Fruit fly (Drosophila melanogaster) whole organism: ENCODE data around the gene scny.

Experiments
- CG8478 ChIP-seq: fragments of >200 bp; optimal IDR thresholded peaks from 2 replicates; lab custom pipeline; 2018; ENCODE audit warnings: inconsistent platforms
- Dll ChIP-seq: fragments of >200 bp; optimal IDR thresholded peaks from 2 replicates; lab custom pipeline; 2017
- EcR ChIP-seq, 2 experiments: fragments of >200 bp; optimal IDR thresholded peaks; 2 replicates each; lab custom pipeline; 2017; ENCODE audit warnings: missing biosample characterization in 2 of 2, missing genetic modification characterization in 2 of 2, missing genetic modification reagents in 2 of 2
- pan ChIP-seq: fragments of >200 bp; optimal IDR thresholded peaks from 2 replicates; lab custom pipeline; 2017
- psq ChIP-seq: fragments of >200 bp; optimal IDR thresholded peaks from 2 replicates; lab custom pipeline; 2017
- usp ChIP-seq: fragments of >200 bp; optimal IDR thresholded peaks from 2 replicates; lab custom pipeline; 2017; ENCODE audit warnings: missing biosample characterization, missing genetic modification characterization, mixed read lengths

scny gene

dm6 chr3L:5768532-5769497 lies at the start of gene scny, which contains the start of gene Ppat-Dpck:
TSS of gene scny (plus strand) at chr3L:5769002.
TSS of gene Ppat-Dpck (minus strand) at chr3L:5768794.
- TF ChIP-seq CG8478 (lab: Kevin White, UChicago) (no peak), EcR (GFP tag; optimal IDR thresholded peaks at IDR 0.05; lab: Kevin White, UChicago) (no peak), pan (lab: Kevin White, UChicago) (no peak), psq (lab: Kevin White, UChicago) (no peak), usp (GFP tag; lab: Kevin White, UChicago) (no peak)

- TF ChIP-seq usp (GFP tag; lab: Kevin White, UChicago): no peak
- no peak for TF ChIP-seq psq (lab: Kevin White, UChicago)
- no peak for TF ChIP-seq pan (lab: Kevin White, UChicago)
These were observed 37.2 kb upstream of the scny start for dm6 chr3L:5731639-5732038.

- no peak for TF ChIP-seq CG8478 (lab: Kevin White, UChicago)
- no peak for TF ChIP-seq EcR (GFP tag; optimal IDR thresholded peaks at IDR 0.05; lab: Kevin White, UChicago)
- no peak for TF ChIP-seq usp (GFP tag; lab: Kevin White, UChicago)
- TF ChIP-seq psq (lab: Kevin White, UChicago): no peak
- no peak for TF ChIP-seq Dll (lab: Kevin White, UChicago)
- no peak for TF ChIP-seq pan (lab: Kevin White, UChicago)
These were observed 19.0 kb upstream of the scny start for dm6 chr3L:5749616-5750336.

- TF ChIP-seq usp (GFP tag; lab: Kevin White, UChicago): no peak
- TF ChIP-seq Dll (lab: Kevin White, UChicago): no peak
- no peak for TF ChIP-seq EcR (GFP tag; optimal IDR thresholded peaks at IDR 0.05; lab: Kevin White, UChicago)
- TF ChIP-seq CG8478 (lab: Kevin White, UChicago): no peak
- no peak for TF ChIP-seq pan (lab: Kevin White, UChicago)
- no peak for TF ChIP-seq psq (lab: Kevin White, UChicago)
These were observed 17.4 kb upstream of the scny start for dm6 chr3L:5751417-5751739.

- no peak for TF ChIP-seq CG8478 (lab: Kevin White, UChicago)
- no peak for TF ChIP-seq psq (lab: Kevin White, UChicago)
- TF ChIP-seq pan (lab: Kevin White, UChicago): no peak
- no peak for TF ChIP-seq usp (GFP tag; lab: Kevin White, UChicago)
- TF ChIP-seq EcR (GFP tag; optimal IDR thresholded peaks at IDR 0.05; lab: Kevin White, UChicago): no peak
- TF ChIP-seq Dll (lab: Kevin White, UChicago): no peak
These were observed 16.8 kb upstream of the scny start, which contains the start of gene DnaJ-1 for dm6 chr3L:5751740-5752579. TSS of gene DnaJ-1 (minus strand) at chr3L:5752189.

dm6 chr3L:5752903-5753604 lies 15.7 kb upstream of the scny start, which contains the start of gene Usp47:
TSS of gene Usp47 (plus strand) at chr3L:5752973.
- TF ChIP-seq pan (lab: Kevin White, UChicago) (no peak), Dll (lab: Kevin White, UChicago) (no peak), usp (GFP tag; lab: Kevin White, UChicago) (no peak), EcR (GFP tag; optimal IDR thresholded peaks at IDR 0.05; lab: Kevin White, UChicago) (no peak), psq (lab: Kevin White, UChicago) (no peak), CG8478 (lab: Kevin White, UChicago) (no peak)

dm6 chr3L:5753605-5754365 lies 15.0 kb upstream of the scny start:
- TF ChIP-seq Dll (lab: Kevin White, UChicago) (no peak), EcR (GFP tag; optimal IDR thresholded peaks at IDR 0.05; lab: Kevin White, UChicago) (no peak), CG8478 (lab: Kevin White, UChicago) (no peak), pan (lab: Kevin White, UChicago) (no peak), psq (lab: Kevin White, UChicago) (no peak), usp (GFP tag; lab: Kevin White, UChicago) (no peak)

- TF ChIP-seq Dll (lab: Kevin White, UChicago) (no peak), EcR (GFP tag; optimal IDR thresholded peaks at IDR 0.05; lab: Kevin White, UChicago) (no peak), psq (lab: Kevin White, UChicago) (no peak), CG8478 (lab: Kevin White, UChicago) (no peak)
These were observed 3.6 kb upstream of the scny start, which contains the start of gene CG10576 for dm6 chr3L:5764922-5765843. TSS of gene CG10576 (minus strand) at chr3L:5765702.

- no peak for TF ChIP-seq EcR (GFP tag; optimal IDR thresholded peaks at IDR 0.05; lab: Kevin White, UChicago)
- TF ChIP-seq CG8478 (lab: Kevin White, UChicago): no peak
- no peak for TF ChIP-seq usp (GFP tag; lab: Kevin White, UChicago)
- no peak for TF ChIP-seq pan (lab: Kevin White, UChicago)
- no peak for TF ChIP-seq Dll (lab: Kevin White, UChicago)
- TF ChIP-seq psq (lab: Kevin White, UChicago): no peak
These were observed 3.0 kb upstream of the scny start, which contains the start of gene Txl for dm6 chr3L:5765844-5766200. TSS of gene Txl (plus strand) at chr3L:5765846.
